Worm (Caenorhabditis elegans): ENCODE measurements around the gene oac-46.

- TF ChIP-seq pha-4 (GFP tag; IDR thresholded peaks at IDR 0.05) (no peak), pha-4 (tag; optimal IDR thresholded peaks at IDR 0.05) (no peak), nhr-10 (tag; optimal IDR thresholded peaks at IDR 0.05) (no peak), pqm-1 (tag; optimal IDR thresholded peaks at IDR 0.05) (no peak), unc-62 (GFP tag; optimal IDR thresholded peaks at IDR 0.05 in 1 of 2) (no peak), unc-62 (tag; optimal IDR thresholded peaks at IDR 0.05) (no peak), saeg-2 (GFP tag; IDR thresholded peaks at IDR 0.05) (no peak), zip-2 (tag; optimal IDR thresholded peaks at IDR 0.05) (no peak), ceh-82 (tag; optimal IDR thresholded peaks at IDR 0.05) (no peak), aly-2 (tag; optimal IDR thresholded peaks at IDR 0.05) (no peak), snpc-4 (tag; optimal IDR thresholded peaks at IDR 0.05) (no peak), egl-27 (tag; optimal IDR thresholded peaks at IDR 0.05) (no peak), F44E2.7 (GFP tag; IDR thresholded peaks at IDR 0.05) (no peak), php-3 (GFP tag; IDR thresholded peaks at IDR 0.05) (no peak), ama-1 (optimal IDR thresholded peaks at IDR 0.05) (no peak)
Measured at ce11 chrII:8832941-8833340, 19.0 kb downstream of the oac-46 start.

All from whole organism, L4 larva.